Worm (Caenorhabditis elegans) whole organism, L4/young adult: ENCODE results near the gene acsd-1.
"Not testable (repeated sequence)": the region's sequence is repeated elsewhere in the genome, so short reads cannot be mapped to it uniquely, and the experiment has no call there.

ENCODE experiments used
- W03F9.2 ChIP-seq: fragments of 150-350 bp; optimal IDR thresholded peaks from 2 replicates; lab custom pipeline; 2014; ENCODE audit warnings: missing biosample characterization, missing genetic modification characterization
- dao-5 ChIP-seq: sonication (generic microtip); optimal IDR thresholded peaks from 2 replicates; lab custom pipeline; 2016; ENCODE audit warnings: missing genotype, missing genetic modification characterization, moderate library complexity, missing compliant biosample characterization
- him-1 ChIP-seq: sonication (generic microtip); optimal IDR thresholded peaks from 2 replicates; lab custom pipeline; 2016; ENCODE audit warnings: missing genotype, missing genetic modification reagents, missing genetic modification characterization, missing compliant biosample characterization

Gene acsd-1

DNA sequence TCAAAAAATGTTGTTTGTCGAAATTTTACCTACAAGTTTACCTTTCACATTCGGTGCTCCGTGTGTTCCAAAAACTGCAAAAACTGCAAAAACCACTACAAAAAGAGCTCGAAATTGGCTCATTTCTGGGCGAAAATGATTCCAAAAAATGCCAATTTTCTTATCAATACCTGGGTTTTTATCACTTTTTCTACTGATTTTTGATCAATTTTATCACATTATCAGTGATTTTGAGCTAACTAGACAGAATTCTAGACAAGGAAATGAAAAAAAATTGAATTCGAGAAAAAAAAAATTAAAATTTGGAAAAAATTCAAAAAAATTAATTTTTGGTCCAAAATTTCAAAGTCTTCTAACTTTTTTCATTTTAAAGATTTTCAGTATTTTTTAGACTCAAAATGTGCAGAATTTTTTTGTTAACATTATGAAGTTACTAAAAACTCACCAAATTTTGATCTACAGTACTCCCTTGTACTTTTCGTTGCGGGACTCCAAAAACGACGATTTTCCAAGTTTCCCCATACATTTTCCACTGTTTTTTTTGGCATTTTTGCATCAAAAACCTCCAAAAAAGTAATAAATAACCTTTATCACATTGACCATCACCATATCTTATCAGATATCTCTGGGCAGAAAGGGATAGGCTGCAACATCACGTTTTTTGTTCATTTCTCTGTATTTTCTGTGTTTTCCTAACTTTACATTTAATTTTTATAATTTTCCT lies at the start of gene acsd-1, which contains the start of gene F58B6.1:
Gene acsd-1, plus strand, starts transcription at position 674 of the 724 bp plus-strand sequence.
Gene F58B6.1, minus strand, starts transcription at position 133 of the 724 bp plus-strand sequence.
- no peak for TF ChIP-seq him-1
- no peak for TF ChIP-seq W03F9.2 (tag; lab: Kevin White, UChicago)
- no peak for TF ChIP-seq dao-5 (tag; lab: Kevin White, UChicago)

DNA sequence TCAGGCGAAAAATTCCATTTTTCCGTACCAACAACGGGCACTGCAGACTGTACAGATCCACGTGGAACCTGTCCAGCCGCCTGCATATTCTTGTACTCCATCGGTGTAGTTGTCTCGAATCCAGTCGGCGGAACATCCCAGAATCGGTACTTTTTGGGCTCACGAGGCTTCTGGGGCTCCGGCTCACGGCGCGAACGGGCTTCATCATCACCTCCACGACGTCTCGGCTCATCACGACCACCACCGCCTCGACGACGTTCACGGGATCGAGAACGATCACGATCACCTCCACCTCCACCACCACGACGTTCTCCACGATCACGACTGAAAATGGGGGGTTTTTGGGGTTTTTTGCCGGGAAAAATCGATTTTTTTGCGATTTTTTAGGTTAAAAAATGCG lies 42.1 kb upstream of the acsd-1 start:
- TF ChIP-seq dao-5 (tag; lab: Kevin White, UChicago), result no peak

DNA sequence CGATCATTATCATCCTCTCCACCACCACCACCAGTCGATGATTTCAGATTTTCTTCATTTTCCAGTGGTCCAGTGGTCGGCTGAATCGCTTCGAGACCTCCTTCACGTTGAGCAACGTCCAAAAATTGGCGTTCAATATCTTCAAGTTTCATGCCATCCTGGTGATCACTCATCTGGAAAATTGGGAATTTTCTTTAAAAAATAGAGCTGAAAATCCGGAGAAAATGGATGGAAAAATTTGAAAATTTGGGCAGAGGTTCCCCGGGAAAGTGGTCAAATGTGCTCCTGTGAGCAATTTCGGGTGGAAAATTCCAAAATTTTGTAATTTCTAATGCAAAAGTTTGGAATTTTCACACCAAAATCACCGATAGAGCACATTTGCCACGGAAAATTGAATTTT lies 39.9 kb upstream of the acsd-1 start, which contains the start of gene uaf-1:
Gene uaf-1, minus strand, starts transcription at position 173 of the 400 bp plus-strand sequence.
- not testable (repeated sequence) for TF ChIP-seq him-1; W03F9.2 (tag; lab: Kevin White, UChicago); dao-5 (tag; lab: Kevin White, UChicago)

DNA sequence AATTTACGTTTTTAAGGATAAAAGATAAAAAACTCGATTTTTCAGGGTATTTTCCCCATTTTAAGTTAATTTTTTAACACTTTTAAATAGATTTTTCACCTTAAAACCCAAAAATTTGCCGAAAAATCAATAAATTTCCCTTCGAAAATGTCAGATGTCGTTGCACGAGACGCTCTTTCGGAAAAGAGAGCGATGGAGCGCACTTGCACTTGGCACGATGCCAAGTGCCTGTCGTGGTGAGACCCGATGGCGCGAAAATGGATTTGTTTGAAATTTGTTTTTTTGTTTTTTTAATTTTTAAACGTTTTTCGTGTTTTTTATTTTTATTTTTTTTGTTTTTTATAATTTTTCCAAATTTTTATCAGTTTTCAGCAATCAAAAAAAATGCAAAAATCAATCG lies 35.7 kb upstream of the acsd-1 start, which contains the start of the genes rab-18 and kbp-4:
Gene rab-18, minus strand, starts transcription at position 240 of the 400 bp plus-strand sequence.
Gene kbp-4, plus strand, starts transcription at position 366 of the 400 bp plus-strand sequence.
- TF ChIP-seq W03F9.2 (tag; lab: Kevin White, UChicago) (peak; percentile 98), him-1 (peak; percentile 23), dao-5 (tag; lab: Kevin White, UChicago) (no peak)

DNA sequence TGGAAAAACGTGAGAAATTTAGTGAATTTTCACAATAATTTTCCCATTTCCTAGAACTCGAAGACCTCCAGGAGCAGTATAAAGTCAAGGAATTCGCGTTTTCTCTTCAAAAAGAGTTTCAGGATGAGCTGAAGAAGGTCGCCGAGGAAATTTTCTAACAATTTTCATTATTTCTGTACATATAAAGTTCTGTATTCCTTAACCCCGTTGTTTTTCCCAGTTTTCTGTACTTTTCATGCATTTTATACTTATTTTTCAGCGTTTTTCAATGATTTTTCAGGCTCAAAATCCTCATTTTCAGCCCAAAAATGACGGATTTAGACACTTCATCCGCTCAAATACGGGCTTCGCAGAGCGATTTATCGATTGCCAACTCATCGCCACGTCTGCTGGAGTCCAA lies 35.2 kb upstream of the acsd-1 start, which contains the start of gene par-2:
Gene par-2, plus strand, starts transcription at position 301 of the 400 bp plus-strand sequence.
- TF ChIP-seq dao-5 (tag; lab: Kevin White, UChicago) (no peak), him-1 (no peak), W03F9.2 (tag; lab: Kevin White, UChicago) (no peak)

DNA sequence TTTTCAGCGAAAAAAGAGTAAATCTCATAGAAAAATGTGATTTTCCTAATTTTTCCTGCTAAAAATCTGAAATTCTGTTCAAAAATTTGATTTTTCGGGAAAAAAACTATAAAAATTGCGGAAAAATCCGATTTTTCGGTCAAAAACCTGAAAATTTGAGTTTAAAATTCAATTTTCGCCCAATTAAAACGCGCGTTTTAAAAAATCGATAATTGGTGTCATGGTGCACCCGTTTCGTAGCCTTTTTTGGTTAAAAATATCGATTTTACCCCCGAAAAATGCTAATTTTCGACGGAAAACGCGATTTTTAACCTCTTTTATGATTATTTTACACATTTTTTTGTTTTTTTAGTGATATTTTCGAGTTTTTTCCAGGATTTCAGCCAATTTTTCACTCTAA lies 31.3 kb upstream of the acsd-1 start:
- no peak for TF ChIP-seq him-1
- TF ChIP-seq W03F9.2 (tag; lab: Kevin White, UChicago), result no peak
- no peak for TF ChIP-seq dao-5 (tag; lab: Kevin White, UChicago)

DNA sequence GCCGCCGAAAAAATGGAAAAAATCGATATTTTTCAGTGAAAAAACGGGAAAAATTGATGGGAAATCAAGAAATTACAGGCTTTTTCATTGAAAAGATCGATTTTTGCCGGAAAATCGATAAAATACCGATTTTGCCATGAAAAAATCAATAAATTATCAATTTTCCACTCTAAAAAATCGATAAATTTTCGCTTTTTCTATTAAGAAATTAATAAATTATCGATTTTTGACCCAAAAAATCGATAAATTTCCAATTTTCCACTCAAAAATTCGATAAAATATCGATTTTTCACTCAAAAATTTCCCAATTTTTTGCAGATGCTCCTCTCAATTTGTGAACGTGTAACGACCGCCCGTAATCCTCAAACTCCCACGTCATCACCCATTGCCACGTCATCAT lies 21.9 kb upstream of the acsd-1 start:
- TF ChIP-seq dao-5 (tag; lab: Kevin White, UChicago) (no peak), W03F9.2 (tag; lab: Kevin White, UChicago) (no peak), him-1 (no peak)

DNA sequence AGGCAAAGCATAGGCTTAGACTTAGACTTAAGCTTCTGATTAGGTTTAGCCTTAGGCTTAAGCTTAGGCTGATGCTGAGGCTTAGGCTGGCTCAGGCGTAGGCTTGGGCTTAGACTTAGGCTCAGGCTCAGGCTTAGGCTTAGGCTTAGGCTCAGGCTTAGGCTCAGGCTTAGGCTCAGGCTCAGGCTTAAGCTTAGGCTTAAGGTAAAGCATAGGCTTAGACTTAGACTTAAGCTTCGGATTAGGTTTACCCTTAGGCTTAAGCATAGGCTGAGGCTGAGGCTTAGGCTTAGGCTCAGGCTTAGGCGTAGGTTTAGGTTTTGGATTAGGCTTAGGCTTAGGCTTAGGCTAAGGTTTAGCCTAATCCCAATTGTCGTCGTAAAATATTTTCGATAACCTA lies 16.7 kb upstream of the acsd-1 start:
- no peak for TF ChIP-seq dao-5 (tag; lab: Kevin White, UChicago)
- no peak for TF ChIP-seq him-1
- no peak for TF ChIP-seq W03F9.2 (tag; lab: Kevin White, UChicago)

DNA sequence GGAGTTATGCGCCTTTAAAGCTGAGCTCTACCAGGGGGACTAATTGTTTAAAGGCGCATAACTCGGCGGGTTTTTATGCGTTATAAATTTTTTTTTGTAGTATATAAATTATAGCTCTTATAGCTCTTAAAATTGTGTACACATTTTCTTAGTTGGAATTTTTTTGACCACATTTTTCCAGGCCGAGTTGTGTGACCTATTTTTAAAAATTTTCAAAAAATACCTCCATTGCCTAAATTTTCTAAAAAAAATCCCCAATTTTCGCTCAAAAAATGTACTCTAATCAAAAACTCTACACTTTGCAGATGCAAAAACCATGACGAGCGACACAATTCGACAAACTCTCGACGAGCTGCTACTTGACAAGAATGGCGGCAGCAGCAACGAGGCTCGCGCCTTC lies 13.4 kb upstream of the acsd-1 start, which contains the start of gene exc-6:
Gene exc-6, plus strand, starts transcription at position 301 of the 400 bp plus-strand sequence.
- TF ChIP-seq dao-5 (tag; lab: Kevin White, UChicago), result no peak
- TF ChIP-seq W03F9.2 (tag; lab: Kevin White, UChicago), result no peak
- TF ChIP-seq him-1, result no peak

DNA sequence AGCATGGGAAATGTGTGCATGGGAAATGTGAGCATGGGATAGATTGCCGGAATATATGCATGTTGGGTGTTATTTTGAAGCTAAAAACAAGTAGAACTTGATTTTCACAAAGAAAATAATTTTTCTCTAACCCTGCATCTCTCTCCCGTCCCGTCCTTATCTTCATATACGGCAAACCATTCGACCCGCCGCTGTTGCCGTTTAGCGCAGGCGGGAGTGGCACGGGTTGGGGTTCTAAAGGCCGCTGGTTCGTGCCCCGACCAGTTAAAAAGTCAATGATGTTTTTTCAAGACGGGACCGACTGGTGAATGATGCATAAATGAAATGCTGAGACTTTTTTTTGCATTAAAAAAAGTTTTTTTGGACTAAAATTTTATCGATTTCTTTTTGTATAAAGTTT lies 6.0 kb downstream of the acsd-1 start:
- TF ChIP-seq dao-5 (tag; lab: Kevin White, UChicago) (no peak), him-1 (no peak), W03F9.2 (tag; lab: Kevin White, UChicago) (no peak)

DNA sequence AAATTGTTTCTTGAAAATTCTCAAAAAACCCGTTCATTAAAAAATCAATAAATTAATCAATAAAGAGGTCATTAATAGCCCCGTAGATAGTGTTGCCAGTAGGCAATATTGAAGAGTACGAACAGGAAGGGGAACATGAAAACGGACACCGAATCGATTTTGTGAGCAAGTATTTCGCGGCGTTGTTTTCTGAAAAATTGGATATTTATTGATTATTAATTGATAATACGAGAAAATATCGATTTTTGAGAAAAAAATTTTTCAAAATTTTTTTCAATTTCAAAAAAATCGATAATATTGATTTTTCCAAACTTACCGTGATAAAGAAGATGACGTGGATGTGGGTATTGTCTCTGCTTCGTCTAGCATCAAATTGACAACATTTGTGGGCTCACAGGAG lies 9.2 kb downstream of the acsd-1 start:
- TF ChIP-seq dao-5 (tag; lab: Kevin White, UChicago), result no peak
- no peak for TF ChIP-seq W03F9.2 (tag; lab: Kevin White, UChicago)
- TF ChIP-seq him-1, result no peak

DNA sequence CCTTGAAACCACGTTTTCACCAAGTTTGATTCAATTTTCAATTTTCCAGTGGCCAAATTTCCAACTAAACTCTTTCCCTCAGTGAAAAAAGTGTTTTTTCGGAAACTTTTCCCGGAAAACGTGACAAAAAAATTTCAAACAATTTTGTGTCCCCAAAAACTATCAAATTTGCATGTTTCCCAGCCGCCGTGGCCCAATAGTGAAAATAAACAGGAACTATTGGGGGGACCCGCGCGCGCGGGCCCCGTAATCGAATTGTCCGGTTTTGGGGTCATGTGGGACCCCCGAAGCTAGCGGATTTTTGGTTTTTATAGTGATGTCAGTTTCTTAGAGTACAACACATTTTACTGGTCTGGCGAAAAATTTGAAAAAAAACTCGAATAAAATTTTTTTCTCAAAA lies 15.3 kb downstream of the acsd-1 start:
- no peak for TF ChIP-seq dao-5 (tag; lab: Kevin White, UChicago)
- no peak for TF ChIP-seq W03F9.2 (tag; lab: Kevin White, UChicago)
- no peak for TF ChIP-seq him-1

DNA sequence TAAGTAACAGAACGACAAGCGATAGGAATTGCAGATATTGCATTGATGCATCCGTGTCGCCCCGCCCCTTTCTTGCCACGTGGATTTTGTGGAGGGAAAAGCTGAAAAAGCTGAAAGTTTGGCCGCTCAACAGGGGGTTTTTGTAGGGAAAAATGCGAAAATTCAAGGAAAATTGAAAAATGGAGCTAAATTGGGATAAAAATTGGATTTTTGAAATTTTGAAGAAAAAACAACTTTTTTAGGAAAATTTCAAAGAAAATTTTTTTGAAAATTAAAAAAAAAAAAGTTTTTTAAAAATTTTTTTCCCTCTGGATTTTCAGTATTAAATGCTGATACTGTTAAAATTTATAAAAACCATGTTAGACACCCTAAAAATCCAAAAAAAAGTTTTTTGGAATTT lies 19.7 kb downstream of the acsd-1 start, which contains the start of gene lgc-46:
Gene lgc-46, minus strand, starts transcription at position 101 of the 400 bp plus-strand sequence.
- no peak for TF ChIP-seq W03F9.2 (tag; lab: Kevin White, UChicago)

DNA sequence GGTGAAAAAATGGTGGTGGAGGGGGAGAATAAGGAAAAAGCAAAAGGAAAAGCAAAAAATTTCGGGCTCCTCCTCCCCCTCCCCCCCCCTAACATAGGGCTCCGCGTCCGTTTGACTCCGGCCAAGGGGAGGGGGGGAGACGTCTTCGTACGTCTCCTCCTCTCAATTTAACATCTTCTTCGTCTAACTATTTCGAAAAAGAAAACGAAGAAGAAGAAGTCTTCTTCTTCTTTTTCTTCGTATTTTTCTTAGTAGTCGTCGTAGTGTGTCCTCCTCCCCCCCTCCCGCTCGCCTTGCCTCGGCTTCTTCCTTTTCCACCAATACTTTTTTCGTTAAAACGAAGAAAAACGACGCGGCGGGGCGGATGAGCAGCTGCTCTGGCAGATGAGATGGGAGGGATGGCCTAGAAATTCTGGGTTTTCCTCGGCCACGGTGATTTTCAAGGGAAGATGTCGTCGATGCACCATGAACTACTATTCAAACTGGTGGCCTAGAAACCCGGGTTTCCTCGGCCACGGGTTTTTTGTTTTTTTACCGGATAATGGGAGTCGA lies 20.6 kb downstream of the acsd-1 start:
- TF ChIP-seq dao-5 (tag; lab: Kevin White, UChicago) (no peak), W03F9.2 (tag; lab: Kevin White, UChicago) (no peak), him-1 (no peak)
